Fruit fly (Drosophila melanogaster) whole organism, adult: ENCODE measurements around the gene tal-AA.

Experiments used
- CG12768 ChIP-seq: fragments of 200-800 bp; sonication (Bioruptor generic); optimal IDR thresholded peaks from 2 replicates; lab custom pipeline; 2017; ENCODE audit warnings: missing biosample characterization, missing genetic modification characterization, mild to moderate bottlenecking, moderate library complexity, missing genetic modification reagents
- CG14711 ChIP-seq: fragments of 200-800 bp; sonication (Bioruptor generic); optimal IDR thresholded peaks from 2 replicates; lab custom pipeline; 2018; ENCODE audit warnings: missing biosample characterization, mild to moderate bottlenecking, missing genetic modification characterization, moderate library complexity
- CG1620 ChIP-seq: fragments of 200-800 bp; sonication (Bioruptor generic); optimal IDR thresholded peaks from 2 replicates; lab custom pipeline; 2016; ENCODE audit warnings: missing biosample characterization, missing genetic modification characterization
- CG33017 ChIP-seq: fragments of 200-800 bp; sonication (Bioruptor generic); optimal IDR thresholded peaks from 2 replicates; lab custom pipeline; 2018; ENCODE audit warnings: missing biosample characterization, mild to moderate bottlenecking, missing genetic modification characterization, moderate library complexity
- CG7045 ChIP-seq: fragments of 200-800 bp; sonication (Bioruptor generic); optimal IDR thresholded peaks from 2 replicates; lab custom pipeline; 2017; ENCODE audit warnings: missing biosample characterization, mild to moderate bottlenecking, missing genetic modification characterization
- CG7101 ChIP-seq: fragments of 200-800 bp; sonication (Bioruptor generic); optimal IDR thresholded peaks from 2 replicates; lab custom pipeline; 2018; ENCODE audit warnings: missing biosample characterization, mild to moderate bottlenecking, missing genetic modification characterization, moderate library complexity
- cic ChIP-seq: fragments of 200-800 bp; sonication (Bioruptor generic); optimal IDR thresholded peaks from 2 replicates; lab custom pipeline; 2017; ENCODE audit warnings: missing biosample characterization, mild to moderate bottlenecking, missing genetic modification characterization, moderate library complexity
- cnc ChIP-seq, 2 experiments: fragments of >200 bp; optimal IDR thresholded peaks; 2 replicates each; lab custom pipeline; 2017
- ovo ChIP-seq: fragments of 200-800 bp; sonication (Bioruptor generic); optimal IDR thresholded peaks from 2 replicates; lab custom pipeline; 2016; ENCODE audit warnings: missing biosample characterization, missing genetic modification characterization

The tal-AA gene

DNA sequence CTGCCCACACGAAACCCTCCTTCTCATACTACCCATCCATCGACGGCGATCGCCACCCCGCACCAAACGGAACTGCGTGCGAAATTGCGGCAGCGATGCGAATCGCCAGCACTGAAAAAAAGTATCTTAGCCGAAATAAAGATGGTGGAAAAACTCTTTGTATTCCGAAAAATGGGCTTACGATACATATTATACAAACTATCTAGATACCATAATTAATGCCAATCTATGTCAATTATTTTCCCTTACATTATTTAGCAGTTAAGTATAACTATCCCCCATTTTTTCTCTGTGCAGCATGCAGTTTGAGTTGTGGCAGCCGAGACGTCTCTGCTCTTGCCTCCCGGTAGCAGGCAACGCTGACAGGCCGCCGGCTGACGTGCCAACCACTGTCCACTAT is 48.9 kb downstream of the tal-AA start:
- TF ChIP-seq CG33017 (tag; lab: Kevin White, UChicago): no peak
- no peak for TF ChIP-seq ovo (GFP tag; lab: Kevin White, UChicago)
- TF ChIP-seq CG12768 (GFP tag; lab: Kevin White, UChicago): no peak
- no peak for TF ChIP-seq cic
- no peak for TF ChIP-seq CG7101 (tag; lab: Kevin White, UChicago)
- no peak for TF ChIP-seq CG7045
- TF ChIP-seq CG1620: no peak
- TF ChIP-seq cnc (optimal IDR thresholded peaks at IDR 0.05; lab: Kevin White, UChicago): no peak
- TF ChIP-seq CG14711 (tag; lab: Kevin White, UChicago): no peak
